Worm (Caenorhabditis elegans): ENCODE measurements around the gene ZK1055.4.

ZK1055.4 gene

DNA sequence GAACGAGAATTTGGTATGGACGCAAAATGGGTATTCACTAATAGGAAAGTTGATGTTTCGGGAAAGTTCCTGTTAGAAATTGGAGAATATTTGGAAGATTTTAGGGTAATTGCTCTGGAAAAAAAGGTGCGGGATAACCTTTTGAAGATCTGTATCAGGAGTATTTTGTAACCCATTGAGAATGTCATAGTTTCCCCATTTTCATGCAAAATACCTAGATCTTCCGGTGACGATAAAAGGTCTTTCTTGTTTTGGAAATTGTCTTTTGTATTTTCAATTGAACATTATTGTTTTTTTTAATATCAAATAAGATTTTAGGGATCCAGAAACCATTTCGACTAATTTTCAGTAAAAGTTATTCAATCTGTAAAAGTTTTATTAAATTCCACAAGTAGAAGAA is 20.3 kb upstream of the ZK1055.4 start, which contains the start of gene spp-19:
spp-19 (minus strand) TSS at position 101 of the 400 bp plus-strand sequence.
- TF ChIP-seq hnd-1 (tag; optimal IDR thresholded peaks at IDR 0.05) = no peak
- TF ChIP-seq flt-1 (GFP tag; IDR thresholded peaks at IDR 0.05) = no peak
- no peak for TF ChIP-seq tbx-37 (GFP tag; conservative IDR thresholded peaks at IDR 0.05)
- no peak for TF ChIP-seq F13C5.2 (tag; optimal IDR thresholded peaks at IDR 0.05)
- no peak for TF ChIP-seq ceh-13 (GFP tag; optimal IDR thresholded peaks at IDR 0.05)
- no peak for TF ChIP-seq sea-1 (GFP tag; conservative IDR thresholded peaks at IDR 0.05)
- TF ChIP-seq ama-1 (optimal IDR thresholded peaks at IDR 0.05) = no peak
- TF ChIP-seq ets-7 (tag; optimal IDR thresholded peaks at IDR 0.05) = no peak
- TF ChIP-seq tbx-11 (GFP tag; IDR thresholded peaks at IDR 0.05) = no peak
- no peak for TF ChIP-seq scrt-1 (GFP tag; IDR thresholded peaks at IDR 0.05)
- no peak for TF ChIP-seq tra-4 (tag; optimal IDR thresholded peaks at IDR 0.05)
- no peak for TF ChIP-seq ceh-36 (tag; optimal IDR thresholded peaks at IDR 0.05)
- no peak for TF ChIP-seq hmbx-1 (tag; optimal IDR thresholded peaks at IDR 0.05)
- no peak for TF ChIP-seq aly-1 (tag; optimal IDR thresholded peaks at IDR 0.05)
- TF ChIP-seq pes-1 (GFP tag; IDR thresholded peaks at IDR 0.05) = no peak

DNA sequence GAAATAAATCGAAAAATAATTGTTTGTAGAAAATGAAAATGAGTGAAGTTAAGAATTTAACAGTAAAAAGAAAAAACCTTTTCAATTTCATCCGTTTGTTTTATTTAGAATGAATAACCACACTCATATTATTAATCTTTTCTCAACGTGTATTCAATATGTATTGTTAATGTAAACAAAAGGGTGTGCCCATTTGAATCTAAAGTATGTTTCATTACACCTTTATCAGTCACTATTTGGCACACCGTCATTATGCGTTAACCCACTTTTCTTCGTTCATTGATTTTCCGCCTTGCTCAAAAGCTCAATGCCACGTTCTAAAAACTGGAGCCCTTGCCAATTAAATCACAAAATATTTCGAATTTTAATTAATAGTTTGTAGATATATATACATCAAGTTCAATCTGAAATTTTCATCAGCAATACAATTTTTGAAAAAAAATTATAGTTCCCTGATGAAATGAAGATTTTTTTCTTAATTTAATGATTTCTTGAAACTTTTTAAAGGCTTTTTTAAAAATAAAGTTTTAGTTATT is 15.9 kb upstream of the ZK1055.4 start, which contains the start of gene K04A8.1:
K04A8.1 (plus strand) TSS at position 486 of the 536 bp plus-strand sequence.
- TF ChIP-seq ama-1 (optimal IDR thresholded peaks at IDR 0.05) (no peak), ceh-36 (tag; optimal IDR thresholded peaks at IDR 0.05) (no peak), hmbx-1 (tag; optimal IDR thresholded peaks at IDR 0.05) (no peak), tra-4 (tag; optimal IDR thresholded peaks at IDR 0.05) (no peak), sea-1 (GFP tag; conservative IDR thresholded peaks at IDR 0.05) (no peak), pes-1 (GFP tag; IDR thresholded peaks at IDR 0.05) (no peak), scrt-1 (GFP tag; IDR thresholded peaks at IDR 0.05) (no peak), B0310.2 (tag; optimal IDR thresholded peaks at IDR 0.05) (no peak), tbx-37 (GFP tag; conservative IDR thresholded peaks at IDR 0.05) (no peak), tbx-11 (GFP tag; IDR thresholded peaks at IDR 0.05) (no peak), hmg-4 (GFP tag; optimal IDR thresholded peaks at IDR 0.05) (no peak)

DNA sequence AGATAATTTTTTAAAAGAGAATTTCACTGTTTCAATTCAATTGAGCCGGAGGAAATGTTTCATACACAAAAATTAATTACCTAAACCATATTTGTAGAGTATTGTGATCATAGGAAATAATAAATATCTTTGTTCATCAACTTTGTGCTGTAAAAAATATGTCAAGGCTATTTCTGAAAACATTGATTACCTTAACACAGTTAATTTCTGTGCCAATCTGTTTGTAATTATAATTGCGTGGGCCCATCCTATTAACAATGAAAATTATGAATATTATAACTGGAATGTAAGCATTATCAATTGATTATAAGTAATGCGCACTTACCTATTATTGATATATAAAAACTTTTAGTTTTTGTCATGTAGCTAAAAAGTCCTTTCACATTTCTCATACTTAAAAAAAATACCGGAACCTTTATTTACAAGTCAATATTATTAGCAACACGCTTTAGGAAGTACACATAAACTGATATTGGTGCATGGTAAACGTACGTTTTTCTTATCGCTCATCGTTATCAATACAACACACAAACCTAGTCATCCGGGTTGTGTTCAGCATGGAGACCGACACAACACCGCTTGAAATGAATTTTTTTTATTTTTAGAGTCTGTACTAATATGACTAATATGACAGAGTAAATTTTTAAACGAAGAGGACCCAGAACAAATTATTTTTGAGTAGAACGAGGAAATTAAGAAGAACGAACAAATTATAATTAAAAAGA is 6.3 kb upstream of the ZK1055.4 start, which contains the start of gene fut-2:
fut-2 (minus strand) TSS at position 485 of the 725 bp plus-strand sequence.
- TF ChIP-seq aly-1 (tag; optimal IDR thresholded peaks at IDR 0.05) (no peak), ets-7 (tag; optimal IDR thresholded peaks at IDR 0.05) (no peak), flt-1 (GFP tag; IDR thresholded peaks at IDR 0.05) (no peak), hmbx-1 (tag; optimal IDR thresholded peaks at IDR 0.05) (no peak), B0310.2 (tag; optimal IDR thresholded peaks at IDR 0.05) (no peak), sea-1 (GFP tag; conservative IDR thresholded peaks at IDR 0.05) (no peak), tra-4 (tag; optimal IDR thresholded peaks at IDR 0.05) (no peak), ceh-36 (tag; optimal IDR thresholded peaks at IDR 0.05) (no peak), tbx-11 (GFP tag; IDR thresholded peaks at IDR 0.05) (no peak), pes-1 (GFP tag; IDR thresholded peaks at IDR 0.05) (no peak), hnd-1 (tag; optimal IDR thresholded peaks at IDR 0.05) (no peak), ceh-13 (GFP tag; optimal IDR thresholded peaks at IDR 0.05) (no peak), scrt-1 (GFP tag; IDR thresholded peaks at IDR 0.05) (no peak), tbx-37 (GFP tag; conservative IDR thresholded peaks at IDR 0.05) (no peak), ama-1 (optimal IDR thresholded peaks at IDR 0.05) (no peak), hmg-4 (GFP tag; optimal IDR thresholded peaks at IDR 0.05) (no peak)

DNA sequence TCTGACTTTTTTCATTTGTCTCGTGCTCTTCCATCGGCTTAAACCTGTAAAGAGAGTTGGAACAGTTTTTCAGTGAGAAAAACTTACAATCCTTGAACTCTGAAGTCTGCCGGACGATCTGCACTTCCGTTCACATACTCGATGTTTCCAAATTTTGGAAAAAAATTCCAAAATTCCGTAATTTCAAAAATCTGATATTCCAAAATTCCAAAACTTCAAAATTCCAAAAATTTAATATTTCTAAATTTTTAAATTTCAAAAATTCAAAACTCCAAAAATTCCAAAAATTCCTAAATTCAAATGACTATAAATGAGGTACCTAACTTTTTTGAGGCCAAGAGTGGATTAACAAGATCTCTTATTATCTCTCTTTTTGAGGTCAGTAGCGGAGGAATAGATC is 5.3 kb upstream of the ZK1055.4 start, which contains the start of gene EGAP9.4:
EGAP9.4 (plus strand) TSS at position 301 of the 400 bp plus-strand sequence.
- TF ChIP-seq ets-7 (tag; optimal IDR thresholded peaks at IDR 0.05) = no peak
- no peak for TF ChIP-seq B0310.2 (tag; optimal IDR thresholded peaks at IDR 0.05)
- TF ChIP-seq sea-1 (GFP tag; conservative IDR thresholded peaks at IDR 0.05) = no peak
- no peak for TF ChIP-seq hmg-4 (GFP tag; optimal IDR thresholded peaks at IDR 0.05)
- TF ChIP-seq scrt-1 (GFP tag; IDR thresholded peaks at IDR 0.05) = no peak
- no peak for TF ChIP-seq tra-4 (tag; optimal IDR thresholded peaks at IDR 0.05)

DNA sequence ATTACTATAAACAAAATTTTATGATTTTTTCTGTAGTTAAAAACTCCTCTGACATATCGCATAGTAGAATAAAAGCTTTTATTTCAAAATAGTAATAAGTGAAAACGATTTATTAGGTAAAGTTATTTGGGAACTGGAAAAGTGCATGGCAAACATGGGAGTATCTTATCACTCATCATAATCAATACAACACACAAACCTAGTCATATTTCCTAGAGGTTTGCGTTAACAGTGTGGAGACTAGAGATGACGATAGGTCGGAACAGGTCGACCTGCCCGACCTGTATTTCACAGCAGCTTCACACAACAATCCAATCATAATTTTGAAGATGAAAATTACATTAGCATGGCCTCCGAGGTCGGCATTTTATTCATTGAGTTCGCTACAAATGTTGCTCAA is 1.9 kb upstream of the ZK1055.4 start, which contains the start of gene EGAP9.3:
EGAP9.3 (minus strand) TSS at position 131 of the 400 bp plus-strand sequence.
- no peak for TF ChIP-seq flt-1 (GFP tag; IDR thresholded peaks at IDR 0.05)
- no peak for TF ChIP-seq tbx-37 (GFP tag; conservative IDR thresholded peaks at IDR 0.05)
- TF ChIP-seq B0310.2 (tag; optimal IDR thresholded peaks at IDR 0.05) = no peak
- no peak for TF ChIP-seq hmbx-1 (tag; optimal IDR thresholded peaks at IDR 0.05)
- no peak for TF ChIP-seq ceh-13 (GFP tag; optimal IDR thresholded peaks at IDR 0.05)
- no peak for TF ChIP-seq scrt-1 (GFP tag; IDR thresholded peaks at IDR 0.05)

DNA sequence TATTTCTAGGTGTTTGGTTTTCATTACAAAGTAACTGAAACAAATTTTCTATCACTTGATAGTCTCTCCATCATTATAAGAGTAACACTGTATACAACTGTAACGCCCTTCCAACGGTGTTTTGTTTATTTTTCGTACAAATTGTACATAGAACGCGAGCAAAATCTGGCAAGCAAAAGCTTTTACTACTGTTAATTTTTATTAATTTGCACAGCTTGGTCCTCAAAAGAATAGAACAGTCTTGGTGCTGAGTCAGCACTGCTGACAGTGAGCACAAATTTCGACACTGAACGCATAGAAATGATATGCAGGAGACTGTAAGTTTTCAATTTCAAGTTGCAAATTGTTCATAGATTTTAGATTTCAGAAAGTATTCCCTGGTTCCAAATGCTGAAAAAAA is 8.4 kb downstream of the ZK1055.4 start, which contains the start of gene ZK1055.2:
ZK1055.2 (plus strand) TSS at position 301 of the 400 bp plus-strand sequence.
- no peak for TF ChIP-seq ceh-36 (tag; optimal IDR thresholded peaks at IDR 0.05)
- TF ChIP-seq ets-7 (tag; optimal IDR thresholded peaks at IDR 0.05) = no peak
- no peak for TF ChIP-seq hnd-1 (tag; optimal IDR thresholded peaks at IDR 0.05)
- TF ChIP-seq flt-1 (GFP tag; IDR thresholded peaks at IDR 0.05) = no peak
- no peak for TF ChIP-seq tbx-11 (GFP tag; IDR thresholded peaks at IDR 0.05)
- TF ChIP-seq ama-1 (optimal IDR thresholded peaks at IDR 0.05) = no peak
- TF ChIP-seq hmbx-1 (tag; optimal IDR thresholded peaks at IDR 0.05) = no peak
- TF ChIP-seq tra-4 (tag; optimal IDR thresholded peaks at IDR 0.05) = no peak
- no peak for TF ChIP-seq F13C5.2 (tag; optimal IDR thresholded peaks at IDR 0.05)
- TF ChIP-seq scrt-1 (GFP tag; IDR thresholded peaks at IDR 0.05) = no peak
- TF ChIP-seq sea-1 (GFP tag; conservative IDR thresholded peaks at IDR 0.05) = no peak
- no peak for TF ChIP-seq ceh-13 (GFP tag; optimal IDR thresholded peaks at IDR 0.05)
- no peak for TF ChIP-seq aly-1 (tag; optimal IDR thresholded peaks at IDR 0.05)
- no peak for TF ChIP-seq tbx-37 (GFP tag; conservative IDR thresholded peaks at IDR 0.05)
- TF ChIP-seq pes-1 (GFP tag; IDR thresholded peaks at IDR 0.05) = no peak
- TF ChIP-seq hmg-4 (GFP tag; optimal IDR thresholded peaks at IDR 0.05) = no peak
- TF ChIP-seq B0310.2 (tag; optimal IDR thresholded peaks at IDR 0.05) = no peak

DNA sequence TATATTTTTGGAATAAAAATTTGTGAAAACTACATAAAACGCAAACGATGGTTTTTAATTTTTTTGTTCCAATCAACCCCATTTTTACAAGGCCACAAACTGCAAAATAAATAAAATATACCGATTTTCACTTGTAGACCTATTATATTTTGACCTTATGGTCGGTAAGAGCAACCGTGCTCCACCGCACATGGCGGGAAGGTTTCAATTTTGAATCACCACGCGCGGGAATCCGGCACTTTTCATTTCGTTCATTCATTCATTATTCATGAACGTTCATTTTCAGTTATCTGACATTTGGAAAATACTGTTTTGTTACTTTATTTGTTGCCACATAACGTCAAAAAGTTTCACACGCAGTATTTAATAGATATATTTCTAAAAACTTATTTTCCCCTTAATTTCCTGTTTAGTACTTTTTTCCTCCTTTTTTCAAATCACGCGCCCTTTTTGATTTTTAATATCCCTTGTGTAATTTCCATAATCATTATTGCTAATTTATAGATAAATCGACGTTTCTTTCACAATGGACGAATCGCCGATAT is 11.9 kb downstream of the ZK1055.4 start, which contains the start of gene hcp-1:
hcp-1 (plus strand) TSS at position 495 of the 545 bp plus-strand sequence.
- TF ChIP-seq pes-1 (GFP tag; IDR thresholded peaks at IDR 0.05) (no peak), B0310.2 (tag; optimal IDR thresholded peaks at IDR 0.05) (no peak)
